Fruit fly (Drosophila melanogaster) whole organism, prepupa: ENCODE results near the gene Ten-a.

Source experiments
- CG31627 ChIP-seq: fragments of 200-800 bp; sonication (Bioruptor generic); optimal IDR thresholded peaks from 3 replicates; lab custom pipeline; 2016; ENCODE audit warnings: missing biosample characterization, missing genetic modification characterization
- Eip75B ChIP-seq: fragments of 200-800 bp; sonication (Bioruptor generic); optimal IDR thresholded peaks from 3 replicates; lab custom pipeline; 2016; ENCODE audit warnings: missing biosample characterization, missing genetic modification characterization
- Hr39 ChIP-seq: fragments of 200-800 bp; sonication (Bioruptor generic); optimal IDR thresholded peaks from 2 replicates; lab custom pipeline; 2016; ENCODE audit warnings: missing biosample characterization, missing genetic modification characterization
- OdsH ChIP-seq: fragments of 200-800 bp; sonication (Bioruptor generic); optimal IDR thresholded peaks from 3 replicates; lab custom pipeline; 2016; ENCODE audit warnings: missing biosample characterization, missing genetic modification characterization
- fkh ChIP-seq: fragments of 200-800 bp; sonication (Bioruptor generic); optimal IDR thresholded peaks from 3 replicates; lab custom pipeline; 2017; ENCODE audit warnings: missing biosample characterization, mild to moderate bottlenecking, missing genetic modification characterization, moderate library complexity
- salr ChIP-seq, 2 experiments: fragments of 200-800 bp; sonication (Bioruptor generic); optimal IDR thresholded peaks; 3 replicates each; lab custom pipeline; 2016 to 2018; ENCODE audit warnings: missing biosample characterization in 2 of 2, missing genetic modification characterization in 2 of 2, mild to moderate bottlenecking in 1 of 2
- ss ChIP-seq, 2 experiments: fragments of 200-800 bp; sonication (Bioruptor generic); optimal IDR thresholded peaks; 2 replicates in 1 of 2; 3 replicates in 1 of 2; lab custom pipeline; 2017 to 2018; ENCODE audit warnings: mild to moderate bottlenecking in 2 of 2, missing biosample characterization in 2 of 2, missing genetic modification characterization in 2 of 2, moderate library complexity in 1 of 2

- TF ChIP-seq CG31627 (GFP tag; lab: Kevin White, UChicago): no peak
- no peak for TF ChIP-seq ss (GFP tag; optimal IDR thresholded peaks at IDR 0.05; lab: Kevin White, UChicago)
- TF ChIP-seq OdsH (GFP tag; lab: Kevin White, UChicago): no peak
- TF ChIP-seq salr (GFP tag; optimal IDR thresholded peaks at IDR 0.05; lab: Kevin White, UChicago): no peak
- peak; percentile 2 for TF ChIP-seq fkh (GFP tag; lab: Kevin White, UChicago)
- no peak for TF ChIP-seq Eip75B (GFP tag; lab: Kevin White, UChicago)
- no peak for TF ChIP-seq Hr39 (GFP tag; lab: Kevin White, UChicago)
Observed at dm6 chrX:12017815-12018439, 25.6 kb upstream of the Ten-a start, which contains the start of gene Chrac-16.
